Fruit fly (Drosophila melanogaster) whole organism: ENCODE results near the gene Schip1.

Experiments used
- CG8478 ChIP-seq: fragments of >200 bp; optimal IDR thresholded peaks from 2 replicates; lab custom pipeline; 2018; ENCODE audit warnings: inconsistent platforms
- Dll ChIP-seq: fragments of >200 bp; optimal IDR thresholded peaks from 2 replicates; lab custom pipeline; 2017
- EcR ChIP-seq, 2 experiments: fragments of >200 bp; optimal IDR thresholded peaks; 2 replicates each; lab custom pipeline; 2017; ENCODE audit warnings: missing biosample characterization in 2 of 2, missing genetic modification characterization in 2 of 2, missing genetic modification reagents in 2 of 2
- pan ChIP-seq: fragments of >200 bp; optimal IDR thresholded peaks from 2 replicates; lab custom pipeline; 2017
- psq ChIP-seq: fragments of >200 bp; optimal IDR thresholded peaks from 2 replicates; lab custom pipeline; 2017
- usp ChIP-seq: fragments of >200 bp; optimal IDR thresholded peaks from 2 replicates; lab custom pipeline; 2017; ENCODE audit warnings: missing biosample characterization, missing genetic modification characterization, mixed read lengths

Gene Schip1

DNA sequence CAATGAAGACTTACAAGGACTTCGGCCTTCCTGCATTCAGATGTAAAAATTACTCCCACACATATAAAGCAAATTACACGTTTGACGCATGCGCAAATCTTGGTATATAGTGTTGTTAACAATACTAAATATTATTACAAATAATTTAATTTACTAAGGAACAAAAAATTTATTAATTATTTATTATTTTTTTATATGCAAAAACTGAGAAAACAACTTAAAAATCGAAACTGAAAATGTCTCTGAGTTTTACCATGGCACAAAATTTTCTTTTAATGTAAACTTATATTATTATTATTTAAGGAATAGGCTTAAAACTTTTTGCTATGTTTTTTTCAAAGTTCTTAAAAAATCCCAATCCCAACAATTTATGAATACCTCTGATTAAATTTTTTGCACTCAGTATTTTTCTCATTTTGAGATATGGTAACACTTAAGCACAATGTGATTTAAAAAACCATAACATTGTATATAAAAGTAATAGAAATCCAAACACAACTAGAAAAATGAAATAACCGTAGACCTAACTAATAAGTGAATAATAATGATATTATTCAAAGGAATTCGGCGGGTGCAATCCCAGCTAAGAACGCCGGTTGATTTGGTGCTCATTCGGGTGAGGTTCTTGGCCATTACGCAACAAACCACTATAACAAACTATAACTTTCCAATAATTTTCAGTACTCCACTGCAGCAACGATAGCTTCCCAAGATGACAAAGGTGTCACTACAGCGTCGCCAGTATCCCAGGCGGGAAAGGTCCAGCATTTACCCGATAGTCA lies at the start of gene Schip1, which contains the start of gene Cox10:
Gene Schip1, minus strand, starts transcription at position 51 of the 782 bp plus-strand sequence.
Gene Cox10, plus strand, starts transcription at position 406 of the 782 bp plus-strand sequence.
- TF ChIP-seq usp (GFP tag; lab: Kevin White, UChicago): no peak
- no peak for TF ChIP-seq CG8478 (lab: Kevin White, UChicago)
- TF ChIP-seq pan (lab: Kevin White, UChicago): no peak
- no peak for TF ChIP-seq psq (lab: Kevin White, UChicago)
- TF ChIP-seq EcR (GFP tag; optimal IDR thresholded peaks at IDR 0.05; lab: Kevin White, UChicago): no peak
- TF ChIP-seq Dll (lab: Kevin White, UChicago): no peak

DNA sequence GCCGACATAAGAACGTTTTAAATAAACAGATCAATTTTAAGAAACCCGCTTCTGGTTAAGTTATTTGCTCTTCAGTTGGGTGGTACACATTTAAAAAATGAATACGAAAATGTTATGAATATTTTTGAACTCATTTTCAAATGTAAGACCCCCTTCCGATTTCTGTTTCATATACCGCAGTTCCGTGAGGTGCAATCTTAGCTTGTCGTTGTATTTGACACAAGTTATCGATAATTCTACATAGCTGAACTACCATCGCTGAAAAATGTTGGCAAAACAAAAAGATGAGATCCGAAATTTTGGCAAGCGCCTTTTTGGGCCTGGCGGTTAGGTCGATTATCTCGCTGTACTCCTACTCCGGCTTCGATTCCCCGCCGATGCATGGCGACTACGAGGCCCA lies 48.9 kb upstream of the Schip1 start, which contains the start of gene gny:
Gene gny, plus strand, starts transcription at position 239 of the 400 bp plus-strand sequence.
- TF ChIP-seq psq (lab: Kevin White, UChicago) (no peak), CG8478 (lab: Kevin White, UChicago) (no peak), usp (GFP tag; lab: Kevin White, UChicago) (no peak), pan (lab: Kevin White, UChicago) (no peak), EcR (GFP tag; optimal IDR thresholded peaks at IDR 0.05; lab: Kevin White, UChicago) (no peak), Dll (lab: Kevin White, UChicago) (no peak)

DNA sequence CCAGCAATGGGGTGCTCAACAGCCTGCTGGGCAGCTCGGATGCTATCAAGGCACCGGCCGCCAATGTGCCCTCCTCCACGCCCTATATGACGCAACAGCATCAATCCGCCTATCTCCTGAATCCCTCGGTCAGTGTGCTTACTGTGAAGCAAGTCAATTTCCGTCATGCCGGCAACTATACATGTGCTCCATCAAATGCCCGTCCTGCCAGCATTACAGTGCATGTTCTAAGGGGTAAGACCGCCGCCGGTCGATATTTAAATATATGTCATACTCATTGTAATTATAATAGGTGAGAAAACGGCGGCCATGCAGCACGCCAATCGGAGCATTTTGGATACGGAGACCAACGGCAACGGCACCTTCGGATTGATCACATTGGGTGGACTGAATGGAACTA lies 47.7 kb upstream of the Schip1 start:
- no peak for TF ChIP-seq EcR (GFP tag; optimal IDR thresholded peaks at IDR 0.05; lab: Kevin White, UChicago)
- no peak for TF ChIP-seq Dll (lab: Kevin White, UChicago)
- no peak for TF ChIP-seq pan (lab: Kevin White, UChicago)
- no peak for TF ChIP-seq psq (lab: Kevin White, UChicago)
- TF ChIP-seq CG8478 (lab: Kevin White, UChicago): no peak
- TF ChIP-seq usp (GFP tag; lab: Kevin White, UChicago): no peak

DNA sequence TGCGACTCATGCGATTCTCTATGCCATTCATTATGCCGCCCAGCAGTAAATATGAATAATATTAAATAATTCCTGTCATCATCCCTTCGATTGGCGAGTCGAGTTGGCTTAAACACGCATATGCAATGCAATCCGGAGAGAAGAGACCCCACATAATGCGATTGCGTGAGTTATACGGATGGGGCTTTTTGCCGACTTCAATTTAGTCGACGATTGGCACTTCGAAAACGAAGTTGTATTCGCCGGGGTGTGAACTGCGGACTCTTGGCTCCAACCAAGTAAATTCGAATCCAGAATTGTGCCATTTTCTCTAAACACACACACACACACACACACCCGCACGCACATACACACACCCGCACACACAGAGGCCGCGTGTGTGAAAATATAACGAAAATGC lies 45.4 kb upstream of the Schip1 start:
- TF ChIP-seq pan (lab: Kevin White, UChicago) (peak; percentile 2), CG8478 (lab: Kevin White, UChicago) (no peak), Dll (lab: Kevin White, UChicago) (no peak), psq (lab: Kevin White, UChicago) (no peak), EcR (GFP tag; optimal IDR thresholded peaks at IDR 0.05; lab: Kevin White, UChicago) (no peak), usp (GFP tag; lab: Kevin White, UChicago) (no peak)

DNA sequence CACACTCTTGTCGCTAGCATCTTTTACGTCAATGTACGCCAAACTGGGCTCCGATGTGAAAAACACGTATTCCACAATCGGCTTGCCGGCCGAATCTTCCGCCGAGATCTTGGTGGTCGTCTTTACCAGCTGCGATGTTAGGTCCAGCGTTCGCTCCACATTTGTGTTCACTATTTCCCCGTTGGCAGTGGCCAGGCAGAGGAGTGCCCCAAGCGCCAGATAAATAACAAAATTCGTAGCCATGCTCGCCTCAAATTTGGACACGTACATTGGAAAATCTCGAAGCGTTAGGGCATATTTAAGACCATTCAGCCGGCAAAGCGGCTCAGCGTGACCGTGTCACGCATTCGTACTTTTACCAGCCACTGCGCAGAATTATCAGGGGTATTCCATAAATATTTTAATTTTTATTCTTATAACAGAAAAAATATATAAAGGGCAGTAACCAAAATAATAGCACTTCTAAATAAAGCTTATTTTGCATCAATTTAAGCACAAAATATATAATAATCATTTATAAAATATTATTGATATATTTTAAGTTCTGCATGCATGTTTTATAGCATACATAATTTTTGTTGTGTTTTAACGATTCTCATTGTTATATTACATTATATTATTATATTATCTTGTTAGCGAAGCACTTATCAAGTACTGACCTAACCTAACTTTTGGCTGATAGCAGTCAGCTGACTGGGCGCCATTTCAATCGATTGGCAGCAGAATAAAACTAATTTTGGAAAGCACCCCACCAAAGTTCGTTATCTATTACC lies 44.7 kb upstream of the Schip1 start, which contains the start of the genes CG33303 and dpr19:
Gene CG33303, minus strand, starts transcription at position 294 of the 773 bp plus-strand sequence.
Gene dpr19, plus strand, starts transcription at position 705 of the 773 bp plus-strand sequence.
- TF ChIP-seq EcR (GFP tag; optimal IDR thresholded peaks at IDR 0.05; lab: Kevin White, UChicago) (no peak), pan (lab: Kevin White, UChicago) (peak; percentile 21), CG8478 (lab: Kevin White, UChicago) (no peak)

DNA sequence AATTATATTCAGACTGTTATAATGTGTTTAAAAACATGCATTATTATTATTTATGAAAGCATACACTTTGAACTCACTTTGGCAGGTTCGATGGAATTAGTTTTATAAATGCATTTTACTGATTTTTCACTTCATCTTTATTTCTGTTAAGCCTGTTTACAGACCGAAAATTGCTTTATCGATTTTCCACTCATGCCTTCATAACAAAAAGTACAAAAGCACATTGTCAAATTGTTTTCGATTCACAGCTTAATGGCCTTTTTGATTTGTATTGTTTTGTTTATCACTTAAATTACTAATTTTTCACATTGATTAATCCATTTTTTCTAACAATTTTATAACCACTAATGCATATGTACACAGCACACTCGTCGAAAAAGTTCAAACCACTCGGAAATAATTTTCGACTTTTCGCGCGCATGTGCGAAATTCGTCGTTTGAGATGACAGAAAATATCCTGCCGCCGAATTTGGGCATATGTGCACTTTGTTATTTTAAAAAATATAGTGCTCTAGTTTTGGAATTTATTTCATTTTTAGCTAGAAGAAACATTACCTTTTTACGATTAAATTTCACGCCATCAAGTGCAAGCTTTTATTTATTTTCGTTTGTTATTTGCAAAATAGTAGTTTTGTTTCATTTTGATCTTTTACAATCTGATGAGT lies 42.8 kb upstream of the Schip1 start, which contains the start of gene rho-5:
Gene rho-5, minus strand, starts transcription at position 296 of the 665 bp plus-strand sequence.
- TF ChIP-seq usp (GFP tag; lab: Kevin White, UChicago): no peak
- no peak for TF ChIP-seq EcR (GFP tag; optimal IDR thresholded peaks at IDR 0.05; lab: Kevin White, UChicago)
- TF ChIP-seq pan (lab: Kevin White, UChicago): no peak
- no peak for TF ChIP-seq Dll (lab: Kevin White, UChicago)
- TF ChIP-seq psq (lab: Kevin White, UChicago): no peak
- TF ChIP-seq CG8478 (lab: Kevin White, UChicago): no peak

DNA sequence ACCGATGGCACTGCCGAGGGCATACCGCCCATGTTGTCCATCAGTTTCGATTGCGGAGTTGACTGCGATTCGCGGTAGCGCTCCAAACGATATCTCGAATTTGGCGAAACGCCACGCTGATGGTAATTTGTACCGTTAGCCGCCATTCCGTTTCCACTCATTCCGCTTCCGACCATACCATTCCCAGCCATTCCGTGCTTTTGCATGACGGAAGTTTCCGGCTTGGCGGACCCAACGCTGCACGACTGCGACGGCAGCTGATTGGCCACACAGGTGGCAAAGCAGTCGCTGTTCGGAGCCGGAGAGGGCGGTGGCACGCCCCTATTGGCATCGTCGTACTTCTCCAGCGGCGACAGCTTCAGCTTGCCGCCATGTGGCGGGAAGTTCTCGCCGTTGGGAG lies 41.4 kb upstream of the Schip1 start:
- TF ChIP-seq psq (lab: Kevin White, UChicago): no peak
- no peak for TF ChIP-seq Dll (lab: Kevin White, UChicago)
- TF ChIP-seq pan (lab: Kevin White, UChicago): no peak
- no peak for TF ChIP-seq usp (GFP tag; lab: Kevin White, UChicago)
- TF ChIP-seq CG8478 (lab: Kevin White, UChicago): no peak
- no peak for TF ChIP-seq EcR (GFP tag; optimal IDR thresholded peaks at IDR 0.05; lab: Kevin White, UChicago)

DNA sequence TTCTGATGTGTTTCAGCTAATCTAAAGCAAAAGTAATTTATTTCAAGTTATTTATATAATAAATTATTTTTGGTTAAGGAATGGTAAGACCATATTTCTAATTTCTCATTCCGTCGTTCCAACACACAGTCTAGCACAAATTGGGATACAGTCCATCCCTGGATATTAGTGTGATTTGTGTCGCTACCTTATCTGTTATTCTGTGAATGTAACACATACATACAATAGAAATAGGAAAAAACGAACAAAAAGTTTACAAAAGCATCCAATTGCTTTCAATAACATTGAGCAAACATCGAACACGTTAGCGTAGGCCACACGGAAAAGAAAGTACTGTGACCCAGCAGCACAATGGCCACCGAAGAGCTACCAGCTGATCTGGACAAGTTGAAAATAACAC lies 35.6 kb upstream of the Schip1 start, which contains the start of gene CG5056:
Gene CG5056, plus strand, starts transcription at position 168 of the 400 bp plus-strand sequence.
- no peak for TF ChIP-seq usp (GFP tag; lab: Kevin White, UChicago)
- no peak for TF ChIP-seq Dll (lab: Kevin White, UChicago)
- no peak for TF ChIP-seq pan (lab: Kevin White, UChicago)
- TF ChIP-seq CG8478 (lab: Kevin White, UChicago): no peak
- no peak for TF ChIP-seq EcR (GFP tag; optimal IDR thresholded peaks at IDR 0.05; lab: Kevin White, UChicago)
- TF ChIP-seq psq (lab: Kevin White, UChicago): no peak

DNA sequence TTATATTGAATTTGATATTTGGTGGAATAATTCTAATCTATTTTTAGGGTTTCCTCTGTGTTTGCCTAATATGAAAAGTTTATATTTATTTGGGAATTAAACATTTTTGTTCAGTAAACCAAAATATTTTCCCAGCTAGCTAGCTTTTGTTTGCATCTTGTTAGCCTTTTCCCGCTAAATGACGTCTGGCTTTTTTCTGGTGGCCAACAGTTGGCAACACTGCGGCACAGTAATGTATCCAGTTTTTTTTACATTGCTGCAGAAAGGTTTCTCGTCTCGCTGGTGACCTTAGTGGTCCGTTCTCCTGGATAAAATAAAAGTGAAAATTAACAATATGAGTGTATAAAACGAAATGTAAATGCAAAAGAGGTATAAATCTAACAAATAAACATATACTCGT lies 33.3 kb upstream of the Schip1 start, which contains the start of gene lft:
Gene lft, plus strand, starts transcription at position 243 of the 400 bp plus-strand sequence.
- TF ChIP-seq EcR (GFP tag; optimal IDR thresholded peaks at IDR 0.05; lab: Kevin White, UChicago) (no peak), usp (GFP tag; lab: Kevin White, UChicago) (no peak), psq (lab: Kevin White, UChicago) (no peak)

DNA sequence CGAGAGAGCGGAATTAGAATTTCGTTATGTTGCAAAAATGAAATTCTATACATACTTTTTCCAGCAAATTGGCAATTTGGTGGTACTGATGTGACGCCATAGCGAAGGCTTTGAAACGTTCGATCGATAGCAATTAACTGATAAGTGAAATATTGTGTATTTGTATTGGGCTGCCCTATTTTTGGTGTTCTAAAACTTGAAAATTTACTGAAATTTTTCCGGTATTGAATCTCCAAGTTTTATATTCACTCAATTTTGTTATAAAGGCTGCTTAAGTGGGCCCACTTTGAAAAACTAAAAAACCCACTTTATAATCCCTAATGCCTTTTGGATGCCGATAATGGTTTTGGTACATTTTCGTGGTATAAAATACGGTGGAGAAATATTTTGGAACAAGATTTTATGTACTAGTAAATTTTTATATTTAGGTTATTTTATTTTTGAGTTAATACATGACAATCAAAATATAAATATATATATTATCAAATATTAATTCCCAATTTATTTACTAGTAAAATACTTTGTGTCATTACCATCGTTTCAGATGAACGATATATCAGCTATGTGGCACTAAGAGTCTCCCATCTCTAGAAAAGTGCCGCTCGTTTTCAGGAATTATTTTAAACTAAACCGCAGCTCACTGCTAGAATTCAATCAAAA lies 31.6 kb upstream of the Schip1 start, which contains the start of the genes Cand1 and pim:
Gene Cand1, minus strand, starts transcription at position 300 of the 660 bp plus-strand sequence.
Gene pim, plus strand, starts transcription at position 582 of the 660 bp plus-strand sequence.
- TF ChIP-seq pan (lab: Kevin White, UChicago) (no peak), EcR (GFP tag; optimal IDR thresholded peaks at IDR 0.05; lab: Kevin White, UChicago) (no peak), usp (GFP tag; lab: Kevin White, UChicago) (no peak), Dll (lab: Kevin White, UChicago) (no peak), CG8478 (lab: Kevin White, UChicago) (no peak)
